Fruit fly (Drosophila melanogaster) whole organism, adult: ENCODE data around the gene CG7675.

Experiments
- CG11617 ChIP-seq: fragments of 200-800 bp; sonication (Bioruptor generic); optimal IDR thresholded peaks from 2 replicates; lab custom pipeline; 2017; ENCODE audit warnings: mild to moderate bottlenecking, missing biosample characterization, missing genetic modification reagents, missing genetic modification characterization
- CG12768 ChIP-seq: fragments of 200-800 bp; sonication (Bioruptor generic); optimal IDR thresholded peaks from 2 replicates; lab custom pipeline; 2017; ENCODE audit warnings: missing biosample characterization, missing genetic modification characterization, mild to moderate bottlenecking, moderate library complexity, missing genetic modification reagents
- CG14711 ChIP-seq: fragments of 200-800 bp; sonication (Bioruptor generic); optimal IDR thresholded peaks from 2 replicates; lab custom pipeline; 2018; ENCODE audit warnings: missing biosample characterization, mild to moderate bottlenecking, missing genetic modification characterization, moderate library complexity
- CG1620 ChIP-seq: fragments of 200-800 bp; sonication (Bioruptor generic); optimal IDR thresholded peaks from 2 replicates; lab custom pipeline; 2016; ENCODE audit warnings: missing biosample characterization, missing genetic modification characterization
- CG33017 ChIP-seq: fragments of 200-800 bp; sonication (Bioruptor generic); optimal IDR thresholded peaks from 2 replicates; lab custom pipeline; 2018; ENCODE audit warnings: missing biosample characterization, mild to moderate bottlenecking, missing genetic modification characterization, moderate library complexity
- CG5204 ChIP-seq: fragments of 200-800 bp; sonication (Bioruptor generic); optimal IDR thresholded peaks from 2 replicates; lab custom pipeline; 2016; ENCODE audit warnings: missing biosample characterization, missing genetic modification characterization
- CG7045 ChIP-seq: fragments of 200-800 bp; sonication (Bioruptor generic); optimal IDR thresholded peaks from 2 replicates; lab custom pipeline; 2017; ENCODE audit warnings: missing biosample characterization, mild to moderate bottlenecking, missing genetic modification characterization
- CG7101 ChIP-seq: fragments of 200-800 bp; sonication (Bioruptor generic); optimal IDR thresholded peaks from 2 replicates; lab custom pipeline; 2018; ENCODE audit warnings: missing biosample characterization, mild to moderate bottlenecking, missing genetic modification characterization, moderate library complexity
- Clk ChIP-seq: fragments of 200-800 bp; sonication (Bioruptor generic); optimal IDR thresholded peaks from 2 replicates; lab custom pipeline; 2017; ENCODE audit warnings: missing biosample characterization, missing genetic modification characterization
- Crg-1 ChIP-seq: fragments of 200-800 bp; sonication (Bioruptor generic); optimal IDR thresholded peaks from 2 replicates; lab custom pipeline; 2016; ENCODE audit warnings: missing biosample characterization, missing genetic modification characterization
- Hr96 ChIP-seq: fragments of 200-800 bp; sonication (Bioruptor generic); optimal IDR thresholded peaks from 2 replicates; lab custom pipeline; 2016; ENCODE audit warnings: missing biosample characterization, missing genetic modification characterization
- Mnt ChIP-seq: fragments of 200-800 bp; sonication (Bioruptor generic); optimal IDR thresholded peaks from 2 replicates; lab custom pipeline; 2016; ENCODE audit warnings: missing biosample characterization, mild to moderate bottlenecking, missing genetic modification characterization
- bab1 ChIP-seq: fragments of 200-800 bp; sonication (Bioruptor generic); optimal IDR thresholded peaks from 3 replicates; lab custom pipeline; 2019; ENCODE audit warnings: missing biosample characterization, mild to moderate bottlenecking, missing genetic modification characterization, moderate library complexity
- cic ChIP-seq: fragments of 200-800 bp; sonication (Bioruptor generic); optimal IDR thresholded peaks from 2 replicates; lab custom pipeline; 2017; ENCODE audit warnings: missing biosample characterization, mild to moderate bottlenecking, missing genetic modification characterization, moderate library complexity
- cnc ChIP-seq, 2 experiments: fragments of >200 bp; optimal IDR thresholded peaks; 2 replicates each; lab custom pipeline; 2017
- kay ChIP-seq: fragments of 200-800 bp; sonication (Bioruptor generic); peaks from one replicate; lab custom pipeline; 2016; ENCODE audit warnings: missing biosample characterization, missing genetic modification characterization, borderline replicate concordance
- ovo ChIP-seq: fragments of 200-800 bp; sonication (Bioruptor generic); optimal IDR thresholded peaks from 2 replicates; lab custom pipeline; 2016; ENCODE audit warnings: missing biosample characterization, missing genetic modification characterization
- pad ChIP-seq: fragments of 200-800 bp; sonication (Bioruptor generic); optimal IDR thresholded peaks from 3 replicates; lab custom pipeline; 2017; ENCODE audit warnings: missing biosample characterization, missing genetic modification characterization, mild to moderate bottlenecking, moderate library complexity, missing genetic modification reagents
- tj ChIP-seq: fragments of 200-800 bp; sonication (Bioruptor generic); optimal IDR thresholded peaks from 3 replicates; lab custom pipeline; 2017; ENCODE audit warnings: missing biosample characterization, mild to moderate bottlenecking, missing genetic modification characterization, moderate library complexity
- toe ChIP-seq: fragments of 200-800 bp; sonication (Bioruptor generic); optimal IDR thresholded peaks from 2 replicates; lab custom pipeline; 2016; ENCODE audit warnings: missing biosample characterization, missing genetic modification characterization

CG7675 gene

dm6 chr3R:18385593-18385992 is 4.6 kb upstream of the CG7675 start, which contains the start of gene cona:
cona (plus strand) TSS chr3R:18385828.
- no peak for TF ChIP-seq CG14711
- peak; percentile 14 for TF ChIP-seq bab1

dm6 chr3R:18384972-18385371 is 4.0 kb upstream of the CG7675 start, which contains the start of gene CG14309:
CG14309 (minus strand) TSS chr3R:18385072.
- TF ChIP-seq CG14711 (no peak), tj (GFP tag; lab: Kevin White, UChicago) (peak; percentile 45), kay (GFP tag; lab: Kevin White, UChicago) (no peak), CG1620 (no peak)

- TF ChIP-seq kay (GFP tag; lab: Kevin White, UChicago) (peak; percentile 71), tj (GFP tag; lab: Kevin White, UChicago) (no peak), CG11617 (GFP tag; lab: Kevin White, UChicago) (no peak), pad (GFP tag; lab: Kevin White, UChicago) (no peak), CG33017 (tag; lab: Kevin White, UChicago) (no peak), ovo (GFP tag; lab: Kevin White, UChicago) (no peak)
These were observed 646 bp downstream of the CG7675 start for dm6 chr3R:18380251-18380812.

- TF ChIP-seq pad (GFP tag; lab: Kevin White, UChicago) (no peak), ovo (GFP tag; lab: Kevin White, UChicago) (no peak), CG14711 (no peak), CG5204 (GFP tag; lab: Kevin White, UChicago) (no peak), Crg-1 (GFP tag; lab: Kevin White, UChicago) (no peak), toe (GFP tag; lab: Kevin White, UChicago) (no peak), cic (GFP tag; lab: Kevin White, UChicago) (no peak), cnc (optimal IDR thresholded peaks at IDR 0.05; lab: Kevin White, UChicago) (no peak), CG7045 (GFP tag; lab: Kevin White, UChicago) (no peak), kay (GFP tag; lab: Kevin White, UChicago) (no peak)
These were observed 8.2 kb downstream of the CG7675 start, which contains the start of gene gl for dm6 chr3R:18372688-18373304. gl (minus strand) TSS chr3R:18372738.

dm6 chr3R:18371346-18371745 is 9.6 kb downstream of the CG7675 start:
- TF ChIP-seq Mnt (GFP tag; lab: Kevin White, UChicago), result no peak
- TF ChIP-seq CG7045 (GFP tag; lab: Kevin White, UChicago), result no peak
- no peak for TF ChIP-seq Hr96 (GFP tag; lab: Kevin White, UChicago)
- peak; percentile 22 for TF ChIP-seq tj (GFP tag; lab: Kevin White, UChicago)
- TF ChIP-seq CG33017 (tag; lab: Kevin White, UChicago), result no peak
- TF ChIP-seq CG1620, result no peak
- no peak for TF ChIP-seq ovo (GFP tag; lab: Kevin White, UChicago)

- TF ChIP-seq Crg-1 (GFP tag; lab: Kevin White, UChicago) (no peak), CG7101 (tag; lab: Kevin White, UChicago) (no peak), Hr96 (GFP tag; lab: Kevin White, UChicago) (no peak), cnc (optimal IDR thresholded peaks at IDR 0.05; lab: Kevin White, UChicago) (no peak), ovo (GFP tag; lab: Kevin White, UChicago) (no peak), toe (GFP tag; lab: Kevin White, UChicago) (no peak), kay (GFP tag; lab: Kevin White, UChicago) (no peak)
These were observed 12.4 kb downstream of the CG7675 start for dm6 chr3R:18368595-18368994.

- no peak for TF ChIP-seq CG7101 (tag; lab: Kevin White, UChicago)
- no peak for TF ChIP-seq cic (GFP tag; lab: Kevin White, UChicago)
These were observed 14.4 kb downstream of the CG7675 start for dm6 chr3R:18366644-18366985.

dm6 chr3R:18365978-18366643 is 14.9 kb downstream of the CG7675 start, which contains the start of the genes WRNexo and Nup43:
WRNexo (minus strand) TSS chr3R:18366162.
Nup43 (plus strand) TSS chr3R:18366638.
- TF ChIP-seq ovo (GFP tag; lab: Kevin White, UChicago) (no peak), CG7045 (GFP tag; lab: Kevin White, UChicago) (peak; percentile 18), CG7101 (tag; lab: Kevin White, UChicago) (no peak), CG5204 (GFP tag; lab: Kevin White, UChicago) (peak; percentile 34), cic (GFP tag; lab: Kevin White, UChicago) (no peak), kay (GFP tag; lab: Kevin White, UChicago) (no peak), Clk (no peak), Mnt (GFP tag; lab: Kevin White, UChicago) (no peak), CG33017 (tag; lab: Kevin White, UChicago) (no peak), CG12768 (GFP tag; lab: Kevin White, UChicago) (no peak), cnc (optimal IDR thresholded peaks at IDR 0.05; lab: Kevin White, UChicago) (no peak), pad (GFP tag; lab: Kevin White, UChicago) (peak; percentile 96), CG11617 (GFP tag; lab: Kevin White, UChicago) (no peak), Hr96 (GFP tag; lab: Kevin White, UChicago) (peak; percentile 32), CG1620 (no peak), tj (GFP tag; lab: Kevin White, UChicago) (no peak), bab1 (peak; percentile 26), toe (GFP tag; lab: Kevin White, UChicago) (peak; percentile 35), CG14711 (no peak), Crg-1 (GFP tag; lab: Kevin White, UChicago) (no peak)
